Worm (Caenorhabditis elegans) whole organism, mixed stage, embryonic: ENCODE results near the gene tbc-19.

Experiments
- M03D4.4 ChIP-seq: sonication (generic microtip); optimal IDR thresholded peaks from 2 replicates; lab custom pipeline; 2017; ENCODE audit warnings: mild to moderate bottlenecking, missing genetic modification characterization, missing compliant biosample characterization
- bed-3 ChIP-seq: fragments of 200-800 bp; sonication (Bioruptor generic); optimal IDR thresholded peaks from 3 replicates; lab custom pipeline; 2018; ENCODE audit warnings: mild to moderate bottlenecking, missing genetic modification characterization, moderate library complexity, missing compliant biosample characterization
- blmp-1 ChIP-seq: fragments of 150-350 bp; optimal IDR thresholded peaks from 2 replicates; lab custom pipeline; 2014; ENCODE audit warnings: missing biosample characterization, missing genetic modification characterization
- ceh-39 ChIP-seq: fragments of 150-350 bp; optimal IDR thresholded peaks from 2 replicates; lab custom pipeline; 2014; ENCODE audit warnings: missing biosample characterization, missing genetic modification characterization
- ceh-43 ChIP-seq: fragments of 200-800 bp; sonication (Bioruptor generic); optimal IDR thresholded peaks from 2 replicates; lab custom pipeline; 2018; ENCODE audit warnings: mild to moderate bottlenecking, missing genetic modification characterization, moderate library complexity, missing compliant biosample characterization
- ceh-83 ChIP-seq: fragments of 200-800 bp; sonication (Bioruptor generic); optimal IDR thresholded peaks from 2 replicates; lab custom pipeline; 2018; ENCODE audit warnings: mild to moderate bottlenecking, missing genetic modification characterization, missing compliant biosample characterization
- ces-1 ChIP-seq: fragments of 150-350 bp; optimal IDR thresholded peaks from 2 replicates; lab custom pipeline; 2014; ENCODE audit warnings: missing biosample characterization, missing genetic modification reagents, missing genetic modification characterization
- cnd-1 ChIP-seq: fragments of 200-800 bp; sonication (Bioruptor generic); optimal IDR thresholded peaks from 2 replicates; lab custom pipeline; 2018; ENCODE audit warnings: mild to moderate bottlenecking, missing genetic modification characterization, missing compliant biosample characterization
- drap-1 ChIP-seq: fragments of 200-800 bp; sonication (Bioruptor generic); optimal IDR thresholded peaks from 3 replicates; lab custom pipeline; 2018; ENCODE audit warnings: mild to moderate bottlenecking, missing genetic modification characterization, missing compliant biosample characterization
- elt-3 ChIP-seq: fragments of 150-350 bp; optimal IDR thresholded peaks from 2 replicates; lab custom pipeline; 2014; ENCODE audit warnings: missing biosample characterization, missing genetic modification characterization
- flh-1 ChIP-seq: fragments of 200-800 bp; sonication (Bioruptor generic); optimal IDR thresholded peaks from 2 replicates; lab custom pipeline; 2018; ENCODE audit warnings: mild to moderate bottlenecking, missing genetic modification characterization, moderate library complexity, missing compliant biosample characterization
- ham-2 ChIP-seq: fragments of 200-800 bp; sonication (Bioruptor generic); optimal IDR thresholded peaks from 2 replicates; lab custom pipeline; 2018; ENCODE audit warnings: mild to moderate bottlenecking, missing genetic modification characterization, missing compliant biosample characterization
- hlh-1 ChIP-seq: fragments of 150-350 bp; optimal IDR thresholded peaks from 2 replicates; lab custom pipeline; 2014; ENCODE audit warnings: missing biosample characterization, missing genetic modification reagents, missing genetic modification characterization
- lin-13 ChIP-seq: fragments of 150-350 bp; optimal IDR thresholded peaks from 2 replicates; lab custom pipeline; 2014; ENCODE audit warnings: missing biosample characterization, missing genetic modification characterization
- lin-32 ChIP-seq: fragments of 200-800 bp; sonication (Bioruptor generic); optimal IDR thresholded peaks from 2 replicates; lab custom pipeline; 2018; ENCODE audit warnings: mild to moderate bottlenecking, missing genetic modification characterization, missing compliant biosample characterization
- lsy-2 ChIP-seq: fragments of 150-350 bp; optimal IDR thresholded peaks from 2 replicates; lab custom pipeline; 2014; ENCODE audit warnings: missing biosample characterization, missing genetic modification characterization
- mab-5 ChIP-seq: fragments of 150-350 bp; optimal IDR thresholded peaks from 2 replicates; lab custom pipeline; 2014; ENCODE audit warnings: missing biosample characterization, missing genetic modification characterization
- mep-1 ChIP-seq: fragments of 150-350 bp; optimal IDR thresholded peaks from 2 replicates; lab custom pipeline; 2017; ENCODE audit warnings: missing biosample characterization, missing genetic modification reagents, missing genetic modification characterization, inconsistent platforms
- mls-2 ChIP-seq: sonication (generic microtip); optimal IDR thresholded peaks from 2 replicates; lab custom pipeline; 2016; ENCODE audit warnings: mild to moderate bottlenecking, missing genetic modification characterization, moderate library complexity, missing compliant biosample characterization
- nhr-12 ChIP-seq: fragments of 150-350 bp; optimal IDR thresholded peaks from 2 replicates; lab custom pipeline; 2014; ENCODE audit warnings: missing biosample characterization, missing genetic modification characterization
- nhr-237 ChIP-seq: fragments of 150-350 bp; optimal IDR thresholded peaks from 2 replicates; lab custom pipeline; 2014; ENCODE audit warnings: missing biosample characterization, missing genetic modification characterization
- nhr-28 ChIP-seq: fragments of 150-350 bp; optimal IDR thresholded peaks from 2 replicates; lab custom pipeline; 2014; ENCODE audit warnings: missing biosample characterization, missing genetic modification characterization
- pha-4 ChIP-seq: fragments of 150-350 bp; optimal IDR thresholded peaks from 2 replicates; lab custom pipeline; 2018; ENCODE audit warnings: missing biosample characterization, missing genetic modification reagents, missing genetic modification characterization
- sem-2 ChIP-seq: fragments of 200-800 bp; sonication (Bioruptor generic); optimal IDR thresholded peaks from 2 replicates; lab custom pipeline; 2018; ENCODE audit warnings: mild to moderate bottlenecking, missing genetic modification characterization, missing compliant biosample characterization
- snpc-4 ChIP-seq: fragments of 150-350 bp; optimal IDR thresholded peaks from 2 replicates; lab custom pipeline; 2014; ENCODE audit warnings: missing biosample characterization, missing genetic modification characterization
- sptf-1 ChIP-seq: sonication (generic microtip); optimal IDR thresholded peaks from 2 replicates; lab custom pipeline; 2017; ENCODE audit warnings: mild to moderate bottlenecking, missing genetic modification characterization, moderate library complexity, missing compliant biosample characterization
- tbx-8 ChIP-seq: fragments of 200-800 bp; sonication (Bioruptor generic); optimal IDR thresholded peaks from 2 replicates; lab custom pipeline; 2018; ENCODE audit warnings: mild to moderate bottlenecking, missing genetic modification characterization, moderate library complexity, missing compliant biosample characterization
- unc-39 ChIP-seq: fragments of 150-350 bp; optimal IDR thresholded peaks from 2 replicates; lab custom pipeline; 2014; ENCODE audit warnings: missing biosample characterization, missing genetic modification characterization
- ztf-11 ChIP-seq: fragments of 150-350 bp; optimal IDR thresholded peaks from 2 replicates; lab custom pipeline; 2014; ENCODE audit warnings: missing biosample characterization, missing genetic modification characterization

The tbc-19 gene

ce11 chrX:13963203-13963602 lies 49.1 kb downstream of the tbc-19 start, which contains the start of gene F48F7.3:
TSS of gene F48F7.3 (plus strand) at chrX:13963503.
- TF ChIP-seq nhr-28 (tag; lab: Kevin White, UChicago) = no peak
- no peak for TF ChIP-seq elt-3 (tag; lab: Kevin White, UChicago)
- TF ChIP-seq drap-1 (GFP tag; lab: Kevin White, UChicago) = no peak
- no peak for TF ChIP-seq cnd-1
- TF ChIP-seq, all 35 proteins: peak for 0

ce11 chrX:13959849-13960248 lies 52.5 kb downstream of the tbc-19 start, which contains the start of gene syx-2:
TSS of gene syx-2 (plus strand) at chrX:13960149.
- TF ChIP-seq nhr-28 (tag; lab: Kevin White, UChicago) (no peak), lsy-2 (tag; lab: Kevin White, UChicago) (no peak), pha-4 (tag; lab: Kevin White, UChicago) (no peak), nhr-237 (no peak), blmp-1 (no peak), nhr-12 (no peak), ceh-43 (no peak), unc-39 (tag; lab: Kevin White, UChicago) (no peak), tbx-8 (GFP tag; lab: Kevin White, UChicago) (no peak), sptf-1 (no peak), drap-1 (GFP tag; lab: Kevin White, UChicago) (no peak)

ce11 chrX:13959383-13959782 lies 52.9 kb downstream of the tbc-19 start:
- TF ChIP-seq lsy-2 (tag; lab: Kevin White, UChicago) (no peak), ceh-43 (no peak), nhr-237 (no peak), ham-2 (GFP tag; lab: Kevin White, UChicago) (no peak), flh-1 (GFP tag; lab: Kevin White, UChicago) (no peak), drap-1 (GFP tag; lab: Kevin White, UChicago) (no peak), mls-2 (no peak), mab-5 (no peak), blmp-1 (no peak), lin-32 (GFP tag; lab: Kevin White, UChicago) (no peak), snpc-4 (no peak), bed-3 (GFP tag; lab: Kevin White, UChicago) (no peak), hlh-1 (no peak), M03D4.4 (tag; lab: Kevin White, UChicago) (no peak), elt-3 (tag; lab: Kevin White, UChicago) (no peak), tbx-8 (GFP tag; lab: Kevin White, UChicago) (no peak)

- TF ChIP-seq ceh-83 (GFP tag; lab: Kevin White, UChicago) (no peak), nhr-237 (no peak), sem-2 (no peak), ceh-39 (tag; lab: Kevin White, UChicago) (no peak), ces-1 (GFP tag; lab: Kevin White, UChicago) (no peak), lin-13 (tag; lab: Kevin White, UChicago) (no peak), ztf-11 (tag; lab: Kevin White, UChicago) (no peak), tbx-8 (GFP tag; lab: Kevin White, UChicago) (no peak), mep-1 (tag; lab: Kevin White, UChicago) (no peak), mls-2 (no peak), nhr-28 (tag; lab: Kevin White, UChicago) (no peak), M03D4.4 (tag; lab: Kevin White, UChicago) (no peak), nhr-12 (no peak), ham-2 (GFP tag; lab: Kevin White, UChicago) (no peak)
These were observed 53.9 kb downstream of the tbc-19 start for ce11 chrX:13958451-13958850.
